Worm (Caenorhabditis elegans): Measurements from ENCODE around the gene nhr-258.

Gene nhr-258

DNA sequence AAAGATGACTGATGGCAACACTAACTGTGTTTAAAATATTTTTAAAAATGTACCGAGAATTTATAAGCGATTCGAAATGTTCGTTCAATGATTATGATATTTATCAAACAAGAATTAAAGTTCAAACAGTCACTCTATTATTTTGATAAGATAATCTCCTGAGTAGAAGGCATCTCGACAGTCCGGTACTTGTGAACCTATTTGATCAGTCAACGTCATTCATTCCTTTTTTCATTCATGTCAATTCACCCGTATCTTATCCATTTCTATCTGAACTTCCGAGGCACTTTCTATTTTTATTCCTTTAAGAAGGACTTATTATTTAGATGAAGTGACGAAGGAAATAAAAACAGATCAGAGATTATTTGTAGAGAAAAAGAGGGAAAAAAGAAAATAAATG, at the start of gene nhr-258:
TSS of gene nhr-258 (plus strand) at position 365 of the 400 bp plus-strand sequence.
- TF ChIP-seq ceh-13 (GFP tag; optimal IDR thresholded peaks at IDR 0.05) (no peak), hmg-4 (GFP tag; optimal IDR thresholded peaks at IDR 0.05) (no peak), ceh-36 (tag; optimal IDR thresholded peaks at IDR 0.05) (no peak), tbx-11 (GFP tag; IDR thresholded peaks at IDR 0.05) (no peak), hnd-1 (tag; optimal IDR thresholded peaks at IDR 0.05) (no peak), aly-1 (tag; optimal IDR thresholded peaks at IDR 0.05) (no peak), B0310.2 (tag; optimal IDR thresholded peaks at IDR 0.05) (no peak), scrt-1 (GFP tag; IDR thresholded peaks at IDR 0.05) (no peak), tra-4 (tag; optimal IDR thresholded peaks at IDR 0.05) (no peak), ets-7 (tag; optimal IDR thresholded peaks at IDR 0.05) (no peak), pes-1 (GFP tag; IDR thresholded peaks at IDR 0.05) (no peak), flt-1 (GFP tag; IDR thresholded peaks at IDR 0.05) (no peak)

DNA sequence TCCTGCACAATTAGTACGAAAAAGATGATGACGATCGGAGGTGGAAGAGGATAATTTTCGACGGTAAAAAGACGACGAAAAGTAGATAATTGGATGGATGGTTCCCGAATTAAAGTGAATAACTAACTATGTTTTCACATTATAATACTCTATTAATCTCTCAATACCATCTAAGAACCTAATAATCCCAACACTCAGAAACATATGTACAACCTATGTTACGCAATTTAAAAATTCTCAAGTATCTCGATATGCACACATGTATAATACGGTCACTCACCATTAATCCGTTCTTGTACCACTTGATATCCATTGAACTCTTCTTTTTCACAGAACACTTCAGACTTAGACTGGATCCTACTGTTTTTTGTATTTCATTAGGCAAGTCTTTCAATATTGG, 44.0 kb upstream of the nhr-258 start:
- TF ChIP-seq tbx-37 (GFP tag; conservative IDR thresholded peaks at IDR 0.05) (no peak), ama-1 (optimal IDR thresholded peaks at IDR 0.05) (no peak), ceh-36 (tag; optimal IDR thresholded peaks at IDR 0.05) (peak; percentile 53)

DNA sequence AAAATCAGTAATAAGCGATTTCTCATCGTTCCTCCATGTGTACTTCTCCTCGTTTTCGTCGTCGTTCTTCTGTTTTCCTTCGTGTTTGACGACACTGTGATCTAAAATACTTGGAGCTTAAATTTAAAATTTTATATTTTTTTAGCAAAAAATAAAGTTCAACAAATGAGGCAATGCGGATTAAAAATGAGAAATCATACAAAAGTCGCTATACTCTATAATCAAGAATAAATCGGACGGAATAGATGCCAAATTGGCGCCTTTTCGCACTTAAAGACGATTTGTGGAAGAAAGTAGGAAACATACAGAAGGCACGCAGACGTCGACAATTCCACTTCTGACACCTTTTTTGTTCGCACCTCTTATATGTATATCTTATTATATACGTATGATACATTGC, 40.7 kb upstream of the nhr-258 start, which contains the start of gene rig-4:
TSS of gene rig-4 (minus strand) at position 101 of the 400 bp plus-strand sequence.
- TF ChIP-seq tbx-37 (GFP tag; conservative IDR thresholded peaks at IDR 0.05) (no peak), ama-1 (optimal IDR thresholded peaks at IDR 0.05) (no peak), tra-4 (tag; optimal IDR thresholded peaks at IDR 0.05) (no peak), ceh-36 (tag; optimal IDR thresholded peaks at IDR 0.05) (no peak), hnd-1 (tag; optimal IDR thresholded peaks at IDR 0.05) (no peak), hmbx-1 (tag; optimal IDR thresholded peaks at IDR 0.05) (no peak), B0310.2 (tag; optimal IDR thresholded peaks at IDR 0.05) (no peak), ceh-13 (GFP tag; optimal IDR thresholded peaks at IDR 0.05) (no peak), F13C5.2 (tag; optimal IDR thresholded peaks at IDR 0.05) (no peak), ets-7 (tag; optimal IDR thresholded peaks at IDR 0.05) (no peak), hmg-4 (GFP tag; optimal IDR thresholded peaks at IDR 0.05) (no peak), sea-1 (GFP tag; conservative IDR thresholded peaks at IDR 0.05) (no peak), scrt-1 (GFP tag; IDR thresholded peaks at IDR 0.05) (no peak), aly-1 (tag; optimal IDR thresholded peaks at IDR 0.05) (no peak), pes-1 (GFP tag; IDR thresholded peaks at IDR 0.05) (no peak), tbx-11 (GFP tag; IDR thresholded peaks at IDR 0.05) (no peak), flt-1 (GFP tag; IDR thresholded peaks at IDR 0.05) (no peak)

DNA sequence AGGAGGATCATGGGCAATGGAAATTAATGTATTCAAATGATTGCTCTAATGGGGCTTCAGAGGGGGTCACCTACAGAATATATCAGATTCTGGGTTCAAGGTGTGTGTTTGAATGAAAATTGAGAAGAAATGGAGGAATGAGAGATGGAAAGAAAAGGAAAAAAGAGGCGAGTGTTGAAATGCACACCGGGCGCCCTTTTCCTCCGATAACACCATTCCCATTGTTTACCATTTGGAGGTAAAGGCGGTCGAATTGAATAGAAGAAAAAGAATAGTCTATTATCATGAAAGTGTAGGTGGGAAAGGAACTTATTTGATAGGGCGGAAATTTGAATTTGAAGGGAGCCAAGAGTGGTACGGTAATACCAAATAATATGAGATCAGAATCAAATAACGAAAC, 39.4 kb upstream of the nhr-258 start:
- TF ChIP-seq tbx-37 (GFP tag; conservative IDR thresholded peaks at IDR 0.05), result no peak
- TF ChIP-seq tra-4 (tag; optimal IDR thresholded peaks at IDR 0.05), result no peak
- TF ChIP-seq ceh-13 (GFP tag; optimal IDR thresholded peaks at IDR 0.05), result no peak
- no peak for TF ChIP-seq hnd-1 (tag; optimal IDR thresholded peaks at IDR 0.05)
- no peak for TF ChIP-seq ets-7 (tag; optimal IDR thresholded peaks at IDR 0.05)
- no peak for TF ChIP-seq F13C5.2 (tag; optimal IDR thresholded peaks at IDR 0.05)
- TF ChIP-seq scrt-1 (GFP tag; IDR thresholded peaks at IDR 0.05), result no peak
- TF ChIP-seq flt-1 (GFP tag; IDR thresholded peaks at IDR 0.05), result no peak
- TF ChIP-seq hmg-4 (GFP tag; optimal IDR thresholded peaks at IDR 0.05), result no peak
- no peak for TF ChIP-seq aly-1 (tag; optimal IDR thresholded peaks at IDR 0.05)
- TF ChIP-seq hmbx-1 (tag; optimal IDR thresholded peaks at IDR 0.05), result no peak

DNA sequence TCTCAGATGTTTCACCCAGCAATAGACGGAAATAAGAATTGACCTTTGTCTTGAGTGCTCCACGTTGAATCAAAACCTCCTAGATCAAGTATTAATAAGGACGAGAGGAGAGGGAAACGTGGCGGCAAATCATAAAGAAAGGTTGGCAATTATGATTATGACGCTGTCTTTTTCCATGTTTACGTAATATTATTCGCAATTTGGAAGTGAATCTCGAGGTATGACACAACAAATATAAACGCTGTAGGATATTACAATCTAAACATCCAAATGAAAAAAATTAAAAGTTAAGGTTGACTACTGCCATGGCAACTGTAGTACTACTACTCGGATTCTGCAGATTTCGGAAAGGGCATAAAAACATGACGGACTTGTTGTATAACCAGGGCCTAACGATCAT, 38.6 kb upstream of the nhr-258 start:
- TF ChIP-seq ets-7 (tag; optimal IDR thresholded peaks at IDR 0.05) (no peak), ama-1 (optimal IDR thresholded peaks at IDR 0.05) (no peak), aly-1 (tag; optimal IDR thresholded peaks at IDR 0.05) (no peak), tbx-37 (GFP tag; conservative IDR thresholded peaks at IDR 0.05) (no peak), B0310.2 (tag; optimal IDR thresholded peaks at IDR 0.05) (no peak), F13C5.2 (tag; optimal IDR thresholded peaks at IDR 0.05) (no peak), sea-1 (GFP tag; conservative IDR thresholded peaks at IDR 0.05) (no peak), tra-4 (tag; optimal IDR thresholded peaks at IDR 0.05) (no peak), pes-1 (GFP tag; IDR thresholded peaks at IDR 0.05) (no peak), hmbx-1 (tag; optimal IDR thresholded peaks at IDR 0.05) (no peak), hmg-4 (GFP tag; optimal IDR thresholded peaks at IDR 0.05) (no peak), hnd-1 (tag; optimal IDR thresholded peaks at IDR 0.05) (no peak), tbx-11 (GFP tag; IDR thresholded peaks at IDR 0.05) (no peak), ceh-36 (tag; optimal IDR thresholded peaks at IDR 0.05) (no peak), scrt-1 (GFP tag; IDR thresholded peaks at IDR 0.05) (no peak), flt-1 (GFP tag; IDR thresholded peaks at IDR 0.05) (no peak), ceh-13 (GFP tag; optimal IDR thresholded peaks at IDR 0.05) (no peak)

DNA sequence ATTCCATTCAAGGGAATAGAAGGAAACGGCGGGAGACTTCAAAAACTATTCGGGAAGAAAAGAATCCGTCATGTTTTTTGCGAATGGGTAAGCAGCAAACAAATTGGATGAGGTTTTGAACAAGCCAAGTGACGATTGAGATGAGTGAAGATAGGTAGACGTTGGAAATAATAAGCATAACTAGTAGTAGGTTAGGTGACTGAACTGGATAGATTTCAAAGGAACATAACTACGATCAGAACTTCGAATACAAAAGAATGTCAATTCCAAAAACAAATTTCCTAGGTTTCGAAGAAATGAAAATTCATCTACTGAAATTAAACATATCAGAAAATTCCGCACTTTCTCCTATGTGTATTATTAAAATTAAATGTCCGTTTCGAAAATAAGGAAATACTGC, 37.2 kb upstream of the nhr-258 start:
- no peak for TF ChIP-seq scrt-1 (GFP tag; IDR thresholded peaks at IDR 0.05)
- TF ChIP-seq pes-1 (GFP tag; IDR thresholded peaks at IDR 0.05), result no peak
- no peak for TF ChIP-seq ceh-36 (tag; optimal IDR thresholded peaks at IDR 0.05)
- TF ChIP-seq ets-7 (tag; optimal IDR thresholded peaks at IDR 0.05), result no peak
- TF ChIP-seq ceh-13 (GFP tag; optimal IDR thresholded peaks at IDR 0.05), result no peak
- no peak for TF ChIP-seq tbx-37 (GFP tag; conservative IDR thresholded peaks at IDR 0.05)
- TF ChIP-seq sea-1 (GFP tag; conservative IDR thresholded peaks at IDR 0.05), result no peak
- TF ChIP-seq hnd-1 (tag; optimal IDR thresholded peaks at IDR 0.05), result no peak
- TF ChIP-seq hmg-4 (GFP tag; optimal IDR thresholded peaks at IDR 0.05), result no peak
- TF ChIP-seq tra-4 (tag; optimal IDR thresholded peaks at IDR 0.05), result no peak
- TF ChIP-seq F13C5.2 (tag; optimal IDR thresholded peaks at IDR 0.05), result no peak

DNA sequence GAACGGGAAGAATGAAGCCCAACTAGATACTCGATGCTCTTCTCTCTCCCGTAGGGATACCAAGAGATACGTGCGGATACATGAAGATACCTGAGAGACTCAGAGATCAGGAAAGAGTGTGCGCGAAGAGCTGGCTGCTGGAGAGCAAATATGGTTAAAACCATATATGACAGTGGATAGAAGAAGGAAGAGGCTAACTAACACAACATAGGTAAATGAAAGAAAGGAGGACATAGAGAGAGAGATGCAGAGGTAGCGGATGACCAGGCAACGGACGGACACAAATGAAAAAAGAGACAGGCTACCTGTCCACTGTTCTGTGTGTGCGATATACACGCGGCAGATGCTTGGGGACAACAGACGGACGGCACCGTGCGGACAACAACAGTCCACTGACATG, 36.6 kb upstream of the nhr-258 start:
- TF ChIP-seq ets-7 (tag; optimal IDR thresholded peaks at IDR 0.05) (no peak), tbx-11 (GFP tag; IDR thresholded peaks at IDR 0.05) (0 out of 2 replicates have a peak, but pooled peaks have one; percentile 6), B0310.2 (tag; optimal IDR thresholded peaks at IDR 0.05) (no peak), hmg-4 (GFP tag; optimal IDR thresholded peaks at IDR 0.05) (peak; percentile 73), scrt-1 (GFP tag; IDR thresholded peaks at IDR 0.05) (0 out of 2 replicates have a peak, but pooled peaks have one; percentile 6), hmbx-1 (tag; optimal IDR thresholded peaks at IDR 0.05) (no peak), F13C5.2 (tag; optimal IDR thresholded peaks at IDR 0.05) (peak; percentile 2), flt-1 (GFP tag; IDR thresholded peaks at IDR 0.05) (no peak)

DNA sequence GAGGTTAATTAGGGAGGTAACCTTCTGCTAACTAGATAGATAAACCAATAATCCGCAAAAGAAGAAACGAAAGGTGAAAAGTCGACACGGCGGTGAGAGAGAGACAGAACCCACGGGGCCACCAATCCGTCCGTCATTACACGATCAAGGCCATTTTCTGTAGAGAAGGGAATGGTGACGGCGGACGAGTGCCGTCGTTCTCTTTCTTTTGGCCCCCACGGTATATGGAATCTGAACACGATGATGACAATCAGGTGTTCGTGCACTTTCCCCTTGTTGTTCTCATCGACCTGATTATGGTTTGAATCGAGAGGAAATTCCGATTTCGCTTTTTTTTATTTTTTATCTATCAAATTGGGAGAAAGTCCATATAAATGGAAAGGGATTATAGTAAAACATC, 35.4 kb upstream of the nhr-258 start:
- TF ChIP-seq hmg-4 (GFP tag; optimal IDR thresholded peaks at IDR 0.05), result peak; percentile 45
- no peak for TF ChIP-seq tra-4 (tag; optimal IDR thresholded peaks at IDR 0.05)
